Fruit fly (Drosophila melanogaster): ENCODE data around the gene Pxt.

DNA sequence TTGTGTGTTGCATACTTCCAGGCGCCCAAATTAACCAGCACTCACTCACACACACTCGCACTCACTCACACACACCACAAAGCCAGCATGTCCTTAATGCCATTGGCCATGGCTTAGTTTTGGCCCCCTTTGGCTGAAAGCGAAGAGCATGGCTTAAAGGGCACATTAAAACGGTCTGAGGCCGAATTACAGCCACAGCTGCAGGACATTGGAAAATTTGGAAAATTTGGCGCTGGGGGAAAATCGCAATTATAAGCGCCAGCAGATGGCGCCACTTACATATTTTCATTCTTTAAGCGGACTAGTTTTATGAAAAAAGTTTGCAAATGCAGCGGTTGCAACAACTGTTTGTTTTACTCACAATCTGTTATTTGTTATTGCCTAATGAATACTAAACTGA is 23.3 kb downstream of the Pxt start:
- TF ChIP-seq CG8478 (optimal IDR thresholded peaks at IDR 0.05) (no peak), CTCF (optimal IDR thresholded peaks at IDR 0.05) (peak; percentile 69 to 84)
